Fruit fly (Drosophila melanogaster) S2 (cell line): ENCODE results near the gene halo.

Source experiments
- CG8478 ChIP-seq: fragments of >200 bp; optimal IDR thresholded peaks from 2 replicates; lab custom pipeline; 2018
- CTCF ChIP-seq, 2 experiments: fragments of >200 bp; optimal IDR thresholded peaks; 2 replicates each; lab custom pipeline; 2018

halo gene

dm6 chr2L:1498966-1499554, 18.9 kb downstream of the halo start:
- TF ChIP-seq CTCF (optimal IDR thresholded peaks at IDR 0.05; lab: Kevin White, UChicago) (no peak), CG8478 (lab: Kevin White, UChicago) (no peak)

DNA sequence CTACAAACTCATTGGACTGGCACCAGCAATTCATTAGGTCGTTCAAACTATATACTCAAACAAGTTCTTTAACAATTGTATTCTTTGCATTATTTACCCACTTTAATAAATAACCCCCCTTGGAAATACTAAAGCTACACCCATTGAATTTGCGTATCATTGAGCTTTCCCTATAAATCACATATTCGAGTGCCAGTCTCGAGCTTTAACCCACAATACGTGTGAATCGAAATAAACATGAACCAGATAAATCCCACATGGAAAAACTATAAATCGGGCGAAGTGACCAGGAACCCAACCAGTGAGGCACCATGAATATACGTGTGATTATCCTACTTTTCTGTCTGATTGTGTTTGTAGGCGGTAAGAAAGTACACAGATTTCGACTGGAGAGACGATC, 21.0 kb downstream of the halo start, which contains the start of gene CG31661:
Gene CG31661 (plus strand): TSS at position 301 of the 400 bp plus-strand sequence.
- no peak for TF ChIP-seq CG8478 (lab: Kevin White, UChicago)
- no peak for TF ChIP-seq CTCF (optimal IDR thresholded peaks at IDR 0.05; lab: Kevin White, UChicago)

- TF ChIP-seq CTCF (optimal IDR thresholded peaks at IDR 0.05; lab: Kevin White, UChicago) (no peak), CG8478 (lab: Kevin White, UChicago) (no peak)
Measured at dm6 chr2L:1495160-1495559, 22.8 kb downstream of the halo start, which contains the start of gene CG31926. CG31926 (plus strand) TSS chr2L:1495460.

dm6 chr2L:1493770-1494169, 24.2 kb downstream of the halo start, which contains the start of gene CG33128:
CG33128 (plus strand) TSS chr2L:1494070.
- TF ChIP-seq CTCF (optimal IDR thresholded peaks at IDR 0.05; lab: Kevin White, UChicago) (no peak), CG8478 (lab: Kevin White, UChicago) (no peak)

- TF ChIP-seq CG8478 (lab: Kevin White, UChicago) (no peak), CTCF (optimal IDR thresholded peaks at IDR 0.05; lab: Kevin White, UChicago) (peak; percentile 84 to 97)
Measured at dm6 chr2L:1491791-1492345, 26.1 kb downstream of the halo start, which contains the start of gene CG31928. CG31928 (plus strand) TSS chr2L:1492295.

dm6 chr2L:1485975-1486665, 31.8 kb downstream of the halo start:
- TF ChIP-seq CTCF (optimal IDR thresholded peaks at IDR 0.05; lab: Kevin White, UChicago) (no peak), CG8478 (lab: Kevin White, UChicago) (no peak)

- no peak for TF ChIP-seq CTCF (optimal IDR thresholded peaks at IDR 0.05; lab: Kevin White, UChicago)
- TF ChIP-seq CG8478 (lab: Kevin White, UChicago): no peak
Measured at dm6 chr2L:1478488-1478887, 39.5 kb downstream of the halo start.

dm6 chr2L:1476872-1477503, 41.0 kb downstream of the halo start:
- TF ChIP-seq CTCF (optimal IDR thresholded peaks at IDR 0.05; lab: Kevin White, UChicago): no peak

DNA sequence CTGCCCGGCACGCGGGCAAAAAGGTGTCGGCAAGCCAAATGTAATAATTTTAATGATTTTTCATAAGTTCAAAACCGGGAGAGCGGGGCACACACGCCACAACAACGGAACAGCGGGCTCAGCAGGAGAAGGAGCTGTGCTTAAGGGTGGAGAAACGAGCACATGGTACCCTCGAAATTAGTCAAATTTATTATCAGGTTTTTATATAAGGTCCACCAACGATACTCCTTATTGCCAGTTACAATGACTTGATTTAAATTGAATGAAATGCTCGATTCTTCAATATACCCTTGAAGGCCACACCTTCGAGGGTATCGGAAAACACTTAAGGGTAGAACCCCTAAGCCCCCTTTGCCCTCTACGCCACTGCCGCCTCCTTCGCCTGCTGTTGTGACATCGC, 44.5 kb downstream of the halo start:
- TF ChIP-seq CTCF (optimal IDR thresholded peaks at IDR 0.05; lab: Kevin White, UChicago) (no peak), CG8478 (lab: Kevin White, UChicago) (no peak)

- TF ChIP-seq CTCF (optimal IDR thresholded peaks at IDR 0.05; lab: Kevin White, UChicago) (no peak), CG8478 (lab: Kevin White, UChicago) (no peak)
Measured at dm6 chr2L:1470772-1471171, 47.2 kb downstream of the halo start.

DNA sequence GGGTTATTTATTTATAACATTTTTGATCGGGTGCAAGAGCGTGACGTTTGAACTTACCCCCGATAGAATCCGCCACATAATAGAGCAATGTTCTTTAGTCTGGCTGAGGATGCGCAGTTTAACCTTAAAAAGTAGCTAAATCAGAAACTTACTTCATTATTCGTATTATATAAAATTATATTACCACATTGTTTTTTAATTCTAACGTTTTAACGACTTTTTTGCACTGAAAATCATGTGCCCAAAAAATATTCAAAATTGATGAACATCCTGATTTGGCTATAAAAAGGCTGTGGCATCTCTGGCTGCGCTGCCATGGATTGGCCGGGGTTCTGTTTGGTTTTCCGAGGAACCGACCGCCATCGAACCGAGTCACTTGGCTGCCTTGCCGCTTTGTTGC, 47.9 kb downstream of the halo start:
- TF ChIP-seq CG8478 (lab: Kevin White, UChicago): no peak
- no peak for TF ChIP-seq CTCF (optimal IDR thresholded peaks at IDR 0.05; lab: Kevin White, UChicago)
